Fruit fly (Drosophila melanogaster): ENCODE results near the gene Sf3b5.

Sf3b5 gene

dm6 chr3R:9031797-9032418, 16.8 kb upstream of the Sf3b5 start (continued):
- TF ChIP-seq CG7357 (GFP tag; IDR thresholded peaks at IDR 0.05) (peak; percentile 63; the same call in 1 of the 3 replicates), CG15073 (GFP tag; optimal IDR thresholded peaks at IDR 0.05) (peak; percentile 62), CG16815 (GFP tag; optimal IDR thresholded peaks at IDR 0.05) (peak; percentile 57), toy (GFP tag; IDR thresholded peaks at IDR 0.05) (peak; percentile 71; the same call in 1 of the 2 replicates), ase (GFP tag; IDR thresholded peaks at IDR 0.05) (peak; percentile 89), Lim3 (GFP tag; IDR thresholded peaks at IDR 0.05) (peak; percentile 83), CG7786 (GFP tag; optimal IDR thresholded peaks at IDR 0.05) (peak; percentile 73), C15 (GFP tag; IDR thresholded peaks at IDR 0.05) (peak; percentile 77), CG10274 (GFP tag; optimal IDR thresholded peaks at IDR 0.05) (peak; percentile 69), ham (GFP tag; IDR thresholded peaks at IDR 0.05) (no peak), CG6654 (GFP tag; optimal IDR thresholded peaks at IDR 0.05) (peak; percentile 60), aop (GFP tag; IDR thresholded peaks at IDR 0.05) (peak; percentile 62; the same call in 1 of the 2 replicates), gcm (GFP tag; optimal IDR thresholded peaks at IDR 0.05) (peak; percentile 68), pfk (GFP tag; optimal IDR thresholded peaks at IDR 0.05) (no peak), D (optimal IDR thresholded peaks at IDR 0.05) (peak; percentile 7), D (GFP tag; optimal IDR thresholded peaks at IDR 0.05) (peak; percentile 83), zfh1 (GFP tag; IDR thresholded peaks at IDR 0.05) (peak; percentile 92), wdn (GFP tag; IDR thresholded peaks at IDR 0.05) (peak; percentile 84; the same call in 1 of the 2 replicates), CG17186 (GFP tag; optimal IDR thresholded peaks at IDR 0.05) (peak; percentile 73), B-H2 (GFP tag; optimal IDR thresholded peaks at IDR 0.05) (no peak), nmo (GFP tag; optimal IDR thresholded peaks at IDR 0.05) (peak; percentile 82), Sox100B (GFP tag; optimal IDR thresholded peaks at IDR 0.05) (peak; percentile 87), psq (GFP tag; optimal IDR thresholded peaks at IDR 0.05) (peak; percentile 60), CG2129 (GFP tag; IDR thresholded peaks at IDR 0.05; ENCODE audit: partially characterized antibody) (no peak), CG18599 (GFP tag; optimal IDR thresholded peaks at IDR 0.05) (peak; percentile 92), CG10366 (GFP tag; IDR thresholded peaks at IDR 0.05) (peak; percentile 92), dan (GFP tag; IDR thresholded peaks at IDR 0.05) (no peak), CG7745 (tag; optimal IDR thresholded peaks at IDR 0.05) (no peak), CG9437 (GFP tag; optimal IDR thresholded peaks at IDR 0.05) (peak; percentile 69), Dad (GFP tag; optimal IDR thresholded peaks at IDR 0.05) (peak; percentile 67), luna (GFP tag; optimal IDR thresholded peaks at IDR 0.05) (peak; percentile 42), nerfin-1 (tag; optimal IDR thresholded peaks at IDR 0.05) (peak; percentile 64), CG11456 (GFP tag; IDR thresholded peaks at IDR 0.05) (peak; percentile 91), Optix (GFP tag; IDR thresholded peaks at IDR 0.05) (peak; percentile 89), Deaf1 (tag; optimal IDR thresholded peaks at IDR 0.05) (peak; percentile 79), bab2 (GFP tag; optimal IDR thresholded peaks at IDR 0.05) (peak; percentile 70), CG32532 (GFP tag; IDR thresholded peaks at IDR 0.05) (peak; percentile 84), Meics (GFP tag; optimal IDR thresholded peaks at IDR 0.05) (peak; percentile 87), Mad (GFP tag; optimal IDR thresholded peaks at IDR 0.05) (peak; percentile 77), MBD-R2 (GFP tag; IDR thresholded peaks at IDR 0.05) (peak; percentile 85), kah (GFP tag; optimal IDR thresholded peaks at IDR 0.05) (peak; percentile 47), maf-S (GFP tag; optimal IDR thresholded peaks at IDR 0.05) (peak; percentile 69), ATbp (GFP tag; optimal IDR thresholded peaks at IDR 0.05) (peak; percentile 92), Ets65A (GFP tag) (peak; percentile 85), CG18476 (GFP tag; optimal IDR thresholded peaks at IDR 0.05) (peak; percentile 85), CG2875 (GFP tag; optimal IDR thresholded peaks at IDR 0.05) (peak; percentile 78), stwl (tag; optimal IDR thresholded peaks at IDR 0.05) (no peak), Side (GFP tag; optimal IDR thresholded peaks at IDR 0.05) (peak; percentile 85), chif (GFP tag; optimal IDR thresholded peaks at IDR 0.05) (peak; percentile 76 to 85), CG16779 (GFP tag; IDR thresholded peaks at IDR 0.05) (peak; percentile 74)

Data from whole organism, embryonic.